Worm (Caenorhabditis elegans) whole organism, L2 larva: ENCODE measurements around the gene smc-5.

Experiments used
- C34F6.9 ChIP-seq: fragments of 150-350 bp; optimal IDR thresholded peaks from 2 replicates; lab custom pipeline; 2014; ENCODE audit warnings: missing biosample characterization, missing genetic modification characterization
- F13H6.1 ChIP-seq: sonication (generic microtip); optimal IDR thresholded peaks from 2 replicates; lab custom pipeline; 2016; ENCODE audit warnings: missing genetic modification characterization, missing compliant biosample characterization
- R02D3.7 ChIP-seq: fragments of 150-350 bp; optimal IDR thresholded peaks from 2 replicates; lab custom pipeline; 2014; ENCODE audit warnings: missing biosample characterization, missing genetic modification characterization
- Y55F3AM.14 ChIP-seq: fragments of 200-800 bp; sonication (Bioruptor generic); optimal IDR thresholded peaks from 2 replicates; lab custom pipeline; 2018; ENCODE audit warnings: mild to moderate bottlenecking, missing genetic modification characterization, missing compliant biosample characterization
- ZK546.5 ChIP-seq: sonication (generic microtip); optimal IDR thresholded peaks from 2 replicates; lab custom pipeline; 2017; ENCODE audit warnings: missing biosample characterization, missing genetic modification characterization
- alr-1 ChIP-seq: fragments of 150-350 bp; optimal IDR thresholded peaks from 2 replicates; lab custom pipeline; 2014; ENCODE audit warnings: missing biosample characterization, missing genetic modification characterization
- aly-2 ChIP-seq: fragments of 150-350 bp; optimal IDR thresholded peaks from 2 replicates; lab custom pipeline; 2014; ENCODE audit warnings: missing biosample characterization, missing genetic modification characterization
- ama-1 ChIP-seq: fragments of 150-350 bp; optimal IDR thresholded peaks from 2 replicates; lab custom pipeline; 2018; ENCODE audit warnings: inconsistent platforms
- blmp-1 ChIP-seq: sonication (generic microtip); optimal IDR thresholded peaks from 2 replicates; lab custom pipeline; 2017; ENCODE audit warnings: missing genetic modification characterization, mild to moderate bottlenecking, missing compliant biosample characterization, antibody characterized with exemption, moderate library complexity; ENCODE audit not compliant: insufficient read depth
- ceh-16 ChIP-seq: fragments of 150-350 bp; optimal IDR thresholded peaks from 2 replicates; lab custom pipeline; 2014; ENCODE audit warnings: missing biosample characterization, missing genetic modification characterization
- ceh-82 ChIP-seq: fragments of 150-350 bp; optimal IDR thresholded peaks from 2 replicates; lab custom pipeline; 2014; ENCODE audit warnings: missing biosample characterization, missing genetic modification characterization
- crh-2 ChIP-seq: sonication (generic microtip); optimal IDR thresholded peaks from 2 replicates; lab custom pipeline; 2017; ENCODE audit warnings: missing biosample characterization, missing genetic modification characterization
- dmd-4 ChIP-seq: sonication (generic microtip); optimal IDR thresholded peaks from 2 replicates; lab custom pipeline; 2017; ENCODE audit warnings: missing biosample characterization, missing genetic modification characterization
- egl-27 ChIP-seq: sonication (generic microtip); optimal IDR thresholded peaks from 3 replicates; lab custom pipeline; 2017; ENCODE audit warnings: missing biosample characterization, missing genetic modification reagents, missing genetic modification characterization
- elt-1 ChIP-seq: fragments of 150-350 bp; optimal IDR thresholded peaks from 2 replicates; lab custom pipeline; 2014; ENCODE audit warnings: missing biosample characterization, missing genetic modification characterization
- elt-3 ChIP-seq: sonication (generic microtip); optimal IDR thresholded peaks from 2 replicates; lab custom pipeline; 2017; ENCODE audit warnings: missing biosample characterization, missing genetic modification characterization
- fos-1 ChIP-seq: fragments of 150-350 bp; optimal IDR thresholded peaks from 2 replicates; lab custom pipeline; 2014; ENCODE audit warnings: missing biosample characterization, missing genetic modification characterization
- gmeb-1 ChIP-seq: fragments of 150-350 bp; optimal IDR thresholded peaks from 2 replicates; lab custom pipeline; 2014; ENCODE audit warnings: missing biosample characterization, missing genetic modification characterization
- lin-11 ChIP-seq: fragments of 150-350 bp; sonication (generic microtip); optimal IDR thresholded peaks from 2 replicates; lab custom pipeline; 2014; ENCODE audit warnings: missing biosample characterization, missing genetic modification characterization, inconsistent platforms, mixed read lengths
- lin-13 ChIP-seq: fragments of 150-350 bp; optimal IDR thresholded peaks from 2 replicates; lab custom pipeline; 2014; ENCODE audit warnings: missing biosample characterization, missing genetic modification reagents, missing genetic modification characterization
- lin-39 ChIP-seq: fragments of 150-350 bp; optimal IDR thresholded peaks from 2 replicates; lab custom pipeline; 2014; ENCODE audit warnings: missing biosample characterization, missing genetic modification reagents, missing genetic modification characterization
- lsy-2 ChIP-seq, 2 experiments: fragments of 150-350 bp in 1 of 2; sonication (generic microtip) in 1 of 2; optimal IDR thresholded peaks; 2 replicates each; lab custom pipeline; 2014 to 2017; ENCODE audit warnings: missing biosample characterization in 2 of 2, missing genetic modification characterization in 2 of 2
- mab-5 ChIP-seq: fragments of 150-350 bp; optimal IDR thresholded peaks from 2 replicates; lab custom pipeline; 2014; ENCODE audit warnings: missing biosample characterization, missing genetic modification characterization
- mbf-1 ChIP-seq: sonication (generic microtip); optimal IDR thresholded peaks from 2 replicates; lab custom pipeline; 2017; ENCODE audit warnings: missing biosample characterization, missing genetic modification characterization
- mdl-1 ChIP-seq, 2 experiments: fragments of 150-350 bp in 1 of 2; sonication (generic microtip) in 1 of 2; optimal IDR thresholded peaks; 2 replicates each; lab custom pipeline; 2017; ENCODE audit warnings: missing biosample characterization in 2 of 2, missing genetic modification characterization in 2 of 2
- nhr-10 ChIP-seq: sonication (generic microtip); optimal IDR thresholded peaks from 2 replicates; lab custom pipeline; 2017; ENCODE audit warnings: missing biosample characterization, missing genetic modification characterization
- nhr-11 ChIP-seq: fragments of 150-350 bp; optimal IDR thresholded peaks from 2 replicates; lab custom pipeline; 2014; ENCODE audit warnings: missing biosample characterization, missing genetic modification characterization
- nhr-12 ChIP-seq: fragments of 150-350 bp; optimal IDR thresholded peaks from 2 replicates; lab custom pipeline; 2014; ENCODE audit warnings: missing biosample characterization, missing genetic modification characterization
- nhr-129 ChIP-seq: fragments of 150-350 bp; optimal IDR thresholded peaks from 2 replicates; lab custom pipeline; 2014; ENCODE audit warnings: missing biosample characterization, missing genetic modification characterization
- nhr-21 ChIP-seq: fragments of 150-350 bp; optimal IDR thresholded peaks from 2 replicates; lab custom pipeline; 2014; ENCODE audit warnings: missing biosample characterization, missing genetic modification characterization
- nhr-23 ChIP-seq: fragments of 150-350 bp; optimal IDR thresholded peaks from 2 replicates; lab custom pipeline; 2014; ENCODE audit warnings: missing biosample characterization, missing genetic modification reagents, missing genetic modification characterization
- nhr-237 ChIP-seq: fragments of 150-350 bp; optimal IDR thresholded peaks from 2 replicates; lab custom pipeline; 2014; ENCODE audit warnings: missing biosample characterization, missing genetic modification characterization
- nhr-25 ChIP-seq: fragments of 150-350 bp; sonication (generic microtip); optimal IDR thresholded peaks from 3 replicates; lab custom pipeline; 2014; ENCODE audit warnings: missing biosample characterization, missing genetic modification characterization
- nhr-6 ChIP-seq: fragments of 150-350 bp; optimal IDR thresholded peaks from 2 replicates; lab custom pipeline; 2014; ENCODE audit warnings: missing biosample characterization, missing genetic modification characterization
- nhr-77 ChIP-seq: fragments of 150-350 bp; optimal IDR thresholded peaks from 2 replicates; lab custom pipeline; 2014; ENCODE audit warnings: missing biosample characterization, missing genetic modification characterization
- peb-1 ChIP-seq: fragments of 150-350 bp; optimal IDR thresholded peaks from 2 replicates; lab custom pipeline; 2014; ENCODE audit warnings: missing biosample characterization, missing genetic modification characterization
- sem-4 ChIP-seq: fragments of 150-350 bp; optimal IDR thresholded peaks from 2 replicates; lab custom pipeline; 2014; ENCODE audit warnings: missing biosample characterization, missing genetic modification reagents, missing genetic modification characterization
- skn-1 ChIP-seq: sonication (generic microtip); optimal IDR thresholded peaks from 2 replicates; lab custom pipeline; 2017; ENCODE audit warnings: missing biosample characterization, missing genetic modification characterization
- sma-3 ChIP-seq: sonication (generic microtip); optimal IDR thresholded peaks from 2 replicates; lab custom pipeline; 2016; ENCODE audit warnings: missing genetic modification reagents, missing genetic modification characterization, missing compliant biosample characterization
- sma-9 ChIP-seq, 2 experiments: fragments of 150-350 bp in 1 of 2; sonication (generic microtip) in 1 of 2; optimal IDR thresholded peaks; 2 replicates each; lab custom pipeline; 2014 to 2016; ENCODE audit warnings: missing genetic modification characterization in 2 of 2, mild to moderate bottlenecking in 1 of 2, missing biosample characterization in 1 of 2, missing compliant biosample characterization in 1 of 2, missing genetic modification reagents in 1 of 2, moderate library complexity in 1 of 2
- snpc-4 ChIP-seq: fragments of 150-350 bp; optimal IDR thresholded peaks from 2 replicates; lab custom pipeline; 2014; ENCODE audit warnings: missing biosample characterization, missing genetic modification characterization
- unc-39 ChIP-seq: fragments of 150-350 bp; optimal IDR thresholded peaks from 2 replicates; lab custom pipeline; 2014; ENCODE audit warnings: missing biosample characterization, missing genetic modification characterization
- unc-55 ChIP-seq: fragments of 150-350 bp; sonication (generic microtip); optimal IDR thresholded peaks from 3 replicates; lab custom pipeline; 2014; ENCODE audit warnings: missing biosample characterization, missing genetic modification reagents, missing genetic modification characterization
- unc-62 ChIP-seq: fragments of 150-350 bp; optimal IDR thresholded peaks from 2 replicates; lab custom pipeline; 2014; ENCODE audit warnings: missing biosample characterization, missing genetic modification reagents, missing genetic modification characterization
- zag-1 ChIP-seq: fragments of 150-350 bp; optimal IDR thresholded peaks from 2 replicates; lab custom pipeline; 2014; ENCODE audit warnings: missing biosample characterization, missing genetic modification characterization
- ztf-1 ChIP-seq: fragments of 200-800 bp; sonication (Bioruptor generic); conservative IDR thresholded peaks from 2 replicates; pipeline ENCODE4 v1.3.6; 2022; ENCODE audit warnings: missing genetic modification characterization, missing compliant biosample characterization
- ztf-11 ChIP-seq: sonication (generic microtip); optimal IDR thresholded peaks from 2 replicates; lab custom pipeline; 2017; ENCODE audit warnings: missing biosample characterization, missing genetic modification characterization
- ztf-4 ChIP-seq: fragments of 150-350 bp; optimal IDR thresholded peaks from 2 replicates; lab custom pipeline; 2014; ENCODE audit warnings: missing biosample characterization, missing genetic modification characterization

Gene smc-5

ce11 chrII:5057315-5057714, 4.6 kb upstream of the smc-5 start:
- TF ChIP-seq unc-55 (GFP tag; lab: Kevin White, UChicago): no peak
- TF ChIP-seq ztf-4 (tag; lab: Kevin White, UChicago): no peak
- TF ChIP-seq elt-3 (tag; lab: Kevin White, UChicago): no peak
- TF ChIP-seq sem-4 (tag; lab: Kevin White, UChicago): peak; percentile 47
- peak; percentile 62 for TF ChIP-seq gmeb-1
- peak; percentile 24 for TF ChIP-seq nhr-77 (tag; lab: Kevin White, UChicago)
- no peak for TF ChIP-seq unc-39
- TF ChIP-seq mbf-1: no peak
- TF ChIP-seq unc-62 (GFP tag; lab: Kevin White, UChicago): no peak
- TF ChIP-seq fos-1 (tag; lab: Kevin White, UChicago): peak; percentile 30
- TF ChIP-seq elt-1 (tag; lab: Kevin White, UChicago): no peak
- TF ChIP-seq crh-2 (tag; lab: Kevin White, UChicago): peak; percentile 68
- TF ChIP-seq ceh-16 (tag; lab: Kevin White, UChicago): no peak
- no peak for TF ChIP-seq dmd-4 (tag; lab: Kevin White, UChicago)
- no peak for TF ChIP-seq ceh-82
- TF ChIP-seq nhr-10: no peak
- no peak for TF ChIP-seq skn-1 (tag; lab: Kevin White, UChicago)
- TF ChIP-seq C34F6.9 (tag; lab: Kevin White, UChicago): peak; percentile 35
- TF ChIP-seq zag-1 (tag; lab: Kevin White, UChicago): no peak
- TF ChIP-seq nhr-6 (tag; lab: Kevin White, UChicago): no peak
- TF ChIP-seq ZK546.5 (tag; lab: Kevin White, UChicago): no peak
- TF ChIP-seq R02D3.7 (tag; lab: Kevin White, UChicago): no peak
- no peak for TF ChIP-seq ztf-1 (GFP tag; lab: Robert Waterston, UW)
- TF ChIP-seq F13H6.1 (tag; lab: Kevin White, UChicago): peak; percentile 71
- peak; percentile 61 for TF ChIP-seq nhr-129 (tag; lab: Kevin White, UChicago)
- no peak for TF ChIP-seq egl-27
- TF ChIP-seq lsy-2 (tag; optimal IDR thresholded peaks at IDR 0.05; lab: Kevin White, UChicago): peak; percentile 63 to 81
- TF ChIP-seq aly-2 (tag; lab: Kevin White, UChicago): no peak
- TF ChIP-seq snpc-4 (tag; lab: Kevin White, UChicago): peak; percentile 98
- TF ChIP-seq nhr-12 (tag; lab: Kevin White, UChicago): no peak
- TF ChIP-seq peb-1 (tag; lab: Kevin White, UChicago): no peak
- no peak for TF ChIP-seq mab-5
- no peak for TF ChIP-seq lin-39
- peak; percentile 44 for TF ChIP-seq lin-11
- TF ChIP-seq nhr-11 (tag; lab: Kevin White, UChicago): no peak
- no peak for TF ChIP-seq nhr-23
- no peak for TF ChIP-seq blmp-1 (tag; lab: Kevin White, UChicago)
- TF ChIP-seq nhr-21 (tag; lab: Kevin White, UChicago): peak; percentile 45
- TF ChIP-seq lin-13: peak; percentile 31
- TF ChIP-seq sma-3 (GFP tag; lab: Kevin White, UChicago): peak; percentile 73
- peak; percentile 26 for TF ChIP-seq nhr-25 (tag; lab: Kevin White, UChicago)
- no peak for TF ChIP-seq alr-1 (tag; lab: Kevin White, UChicago)
- no peak for TF ChIP-seq ztf-11 (tag; lab: Kevin White, UChicago)
- no peak for TF ChIP-seq nhr-237 (tag; lab: Kevin White, UChicago)
- TF ChIP-seq mdl-1 (tag; optimal IDR thresholded peaks at IDR 0.05; lab: Kevin White, UChicago): peak in 1 of 2 experiments; percentile 8
- TF ChIP-seq sma-9 (GFP tag; optimal IDR thresholded peaks at IDR 0.05; lab: Kevin White, UChicago): peak; percentile 66
- TF ChIP-seq sma-9 (tag; optimal IDR thresholded peaks at IDR 0.05; lab: Kevin White, UChicago): no peak
- no peak for TF ChIP-seq ama-1
- no peak for TF ChIP-seq Y55F3AM.14 (GFP tag; lab: Kevin White, UChicago)
